Fruit fly (Drosophila melanogaster): ENCODE measurements around the gene CG9044.

DNA sequence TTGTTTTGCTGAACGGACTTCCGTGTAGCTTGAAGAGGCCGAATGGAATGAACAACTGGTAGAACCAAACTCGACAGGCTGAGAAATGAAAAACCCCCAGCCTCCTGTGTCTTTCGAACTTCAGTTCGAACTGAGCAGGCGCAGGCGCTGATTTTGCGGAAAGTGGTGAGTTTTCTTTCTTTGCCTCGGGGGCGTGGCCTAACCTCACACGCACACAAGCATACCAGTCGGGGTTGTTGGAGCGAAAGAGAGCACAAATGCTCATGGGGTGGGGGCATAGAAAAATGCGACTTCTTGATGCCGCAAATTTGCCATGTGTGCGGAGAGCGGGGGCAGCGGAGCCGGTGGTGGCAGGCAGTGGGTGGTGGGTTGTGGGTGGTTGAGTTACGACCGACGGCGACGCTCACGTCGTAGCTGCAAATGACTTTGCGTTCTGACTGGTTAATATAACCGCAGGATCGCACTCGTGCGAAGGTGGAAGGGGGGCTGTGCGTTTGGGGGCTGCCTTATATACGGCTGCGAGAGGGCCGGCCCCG is 25.6 kb upstream of the CG9044 start, which contains the start of gene CG9016:
- TF ChIP-seq D1 (tag; optimal IDR thresholded peaks at IDR 0.05) (no peak), EcR (GFP tag; optimal IDR thresholded peaks at IDR 0.05) (no peak), CG34367 (tag; optimal IDR thresholded peaks at IDR 0.05) (no peak), CG32121 (GFP tag; IDR thresholded peaks at IDR 0.05) (no peak), CG10348 (GFP tag; IDR thresholded peaks at IDR 0.05) (no peak), CG8159 (tag; optimal IDR thresholded peaks at IDR 0.05) (no peak), CG9948 (tag; optimal IDR thresholded peaks at IDR 0.05) (no peak), Ets98B (GFP tag; IDR thresholded peaks at IDR 0.05) (no peak), CG4496 (GFP tag; IDR thresholded peaks at IDR 0.05) (no peak), Pif1B (GFP tag; optimal IDR thresholded peaks at IDR 0.05) (no peak), CG13204 (GFP tag; optimal IDR thresholded peaks at IDR 0.05) (no peak), CG15710 (tag; optimal IDR thresholded peaks at IDR 0.05) (no peak), rn (GFP tag; IDR thresholded peaks at IDR 0.05) (no peak)
